Fruit fly (Drosophila melanogaster): ENCODE results near the gene Hgsnat.

The Hgsnat gene

DNA sequence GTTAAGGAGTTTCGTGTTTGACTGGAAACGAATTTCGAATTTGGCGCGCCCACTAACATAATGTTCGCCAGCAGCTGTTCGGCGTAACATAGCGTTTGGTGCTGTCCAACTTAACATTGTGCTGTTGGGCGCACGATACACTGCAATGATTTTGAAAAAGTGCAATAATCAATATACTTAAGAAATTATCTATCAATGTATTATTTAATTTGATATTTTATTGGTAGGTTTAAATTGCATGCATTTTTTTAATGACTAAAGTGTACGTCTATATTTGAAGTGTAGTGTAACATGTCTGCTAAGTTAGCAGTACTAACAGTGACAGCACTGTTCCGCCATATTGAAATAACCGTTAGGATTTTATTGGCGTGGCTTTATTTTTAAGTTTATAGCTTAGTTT is 12.0 kb upstream of the Hgsnat start, which contains the start of gene CG6927 (continued):
- TF ChIP-seq net (GFP tag; optimal IDR thresholded peaks at IDR 0.05) (peak; percentile 43), Lpt (GFP tag; optimal IDR thresholded peaks at IDR 0.05) (peak; percentile 59), CG6808 (GFP tag; optimal IDR thresholded peaks at IDR 0.05) (peak; percentile 16), fd59A (GFP tag; optimal IDR thresholded peaks at IDR 0.05) (peak; percentile 44), OdsH (GFP tag; optimal IDR thresholded peaks at IDR 0.05) (peak; percentile 76), Eip93F (GFP tag; optimal IDR thresholded peaks at IDR 0.05) (peak; percentile 54), CG6163 (GFP tag; IDR thresholded peaks at IDR 0.05) (peak; percentile 97), CG7368 (GFP tag; optimal IDR thresholded peaks at IDR 0.05) (peak; percentile 57), CG10631 (GFP tag; optimal IDR thresholded peaks at IDR 0.05) (peak; percentile 80), esn (GFP tag; optimal IDR thresholded peaks at IDR 0.05) (peak; percentile 63), Blimp-1 (GFP tag; optimal IDR thresholded peaks at IDR 0.05) (peak; percentile 35), dac (GFP tag; optimal IDR thresholded peaks at IDR 0.05) (peak; percentile 19), CG9139 (GFP tag; optimal IDR thresholded peaks at IDR 0.05) (no peak)

DNA sequence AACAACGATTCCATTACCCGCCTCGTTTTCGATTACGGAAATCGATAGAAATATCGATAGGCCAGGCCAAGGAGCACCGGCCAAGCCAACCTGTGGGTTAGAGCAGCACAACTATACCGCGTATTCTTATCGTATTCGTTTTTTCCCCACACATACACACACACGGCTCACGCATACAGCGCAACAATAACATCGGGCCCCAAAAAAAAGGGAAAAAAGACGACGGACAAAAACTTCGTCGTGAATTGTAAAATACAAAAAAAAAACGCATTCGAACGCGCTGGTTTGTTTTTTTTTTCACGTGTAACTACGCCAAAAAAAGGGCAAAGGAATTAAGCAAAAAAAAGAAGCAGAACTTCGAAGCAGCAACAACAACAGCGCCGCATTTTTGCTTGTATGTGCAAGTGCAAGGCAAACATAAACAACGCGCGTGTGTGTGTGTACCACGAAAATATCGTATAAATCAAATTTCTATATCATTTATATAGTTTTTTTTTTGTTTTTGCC is 9.6 kb upstream of the Hgsnat start, which contains the start of gene CG32772:
CG32772 (plus strand) TSS at position 177 of the 507 bp plus-strand sequence.
- TF ChIP-seq dsx (GFP tag; optimal IDR thresholded peaks at IDR 0.05; ENCODE audit: poor library complexity, severe bottlenecking) (peak; percentile 95), cyc (GFP tag; optimal IDR thresholded peaks at IDR 0.05) (peak; percentile 82), salr (GFP tag; optimal IDR thresholded peaks at IDR 0.05) (peak; percentile 97 to 99), eg (GFP tag; IDR thresholded peaks at IDR 0.05) (peak; percentile 99), Lpt (GFP tag; optimal IDR thresholded peaks at IDR 0.05) (peak; percentile 98), Ets21C (GFP tag; optimal IDR thresholded peaks at IDR 0.05) (peak; percentile 20), OdsH (GFP tag; optimal IDR thresholded peaks at IDR 0.05) (peak; percentile 91), CG10631 (GFP tag; optimal IDR thresholded peaks at IDR 0.05) (peak; percentile 96), CG10669 (GFP tag; optimal IDR thresholded peaks at IDR 0.05) (peak; percentile 99), Blimp-1 (GFP tag; optimal IDR thresholded peaks at IDR 0.05) (peak; percentile 88), pdm3 (GFP tag; optimal IDR thresholded peaks at IDR 0.05) (peak; percentile 97), Sox102F (GFP tag; optimal IDR thresholded peaks at IDR 0.05) (peak; percentile 97), CG8119 (GFP tag; IDR thresholded peaks at IDR 0.05) (peak; percentile 97), CG16779 (tag; optimal IDR thresholded peaks at IDR 0.05) (peak; percentile 99), Hr38 (GFP tag; optimal IDR thresholded peaks at IDR 0.05) (peak; percentile 48), CG15336 (GFP tag; IDR thresholded peaks at IDR 0.05) (peak; percentile 95), Met (GFP tag; optimal IDR thresholded peaks at IDR 0.05) (peak; percentile 87), CG3032 (tag; optimal IDR thresholded peaks at IDR 0.05) (peak; percentile 97), svp (GFP tag) (peak; percentile 87), CG3919 (GFP tag; optimal IDR thresholded peaks at IDR 0.05) (peak; percentile 97), Sox15 (GFP tag; optimal IDR thresholded peaks at IDR 0.05) (peak; percentile 54), Eip93F (GFP tag; optimal IDR thresholded peaks at IDR 0.05) (peak; percentile 96), dac (GFP tag; optimal IDR thresholded peaks at IDR 0.05) (peak; percentile 99), CG7368 (GFP tag; optimal IDR thresholded peaks at IDR 0.05) (peak; percentile 99), CG11762 (GFP tag; optimal IDR thresholded peaks at IDR 0.05; ENCODE audit: insufficient read depth) (peak; percentile 96), achi (GFP tag; optimal IDR thresholded peaks at IDR 0.05) (peak; percentile 95), CG6792 (GFP tag; optimal IDR thresholded peaks at IDR 0.05) (peak; percentile 94), CG1621 (tag; optimal IDR thresholded peaks at IDR 0.05) (peak; percentile 99), esn (GFP tag; optimal IDR thresholded peaks at IDR 0.05) (peak; percentile 91), Smox (GFP tag; optimal IDR thresholded peaks at IDR 0.05) (peak; percentile 87), CG6276 (GFP tag; optimal IDR thresholded peaks at IDR 0.05) (peak; percentile 99), CG6163 (GFP tag; IDR thresholded peaks at IDR 0.05) (peak; percentile 99), fd85E (GFP tag; optimal IDR thresholded peaks at IDR 0.05) (peak; percentile 93), Eip78C (GFP tag) (peak; percentile 99), CG32006 (GFP tag; optimal IDR thresholded peaks at IDR 0.05) (peak; percentile 89), CG9139 (GFP tag; optimal IDR thresholded peaks at IDR 0.05) (peak; percentile 100), ss (GFP tag; optimal IDR thresholded peaks at IDR 0.05) (peak; percentile 100), Gug (GFP tag; IDR thresholded peaks at IDR 0.05) (peak; percentile 92), topi (GFP tag; optimal IDR thresholded peaks at IDR 0.05) (peak; percentile 94), CG8632 (GFP tag; optimal IDR thresholded peaks at IDR 0.05) (peak; percentile 99), Hr4 (GFP tag; optimal IDR thresholded peaks at IDR 0.05) (peak; percentile 79), spab (GFP tag; optimal IDR thresholded peaks at IDR 0.05) (peak; percentile 99), CG34406 (GFP tag; optimal IDR thresholded peaks at IDR 0.05) (peak; percentile 99), CG4318 (GFP tag; optimal IDR thresholded peaks at IDR 0.05) (peak; percentile 74), net (GFP tag; optimal IDR thresholded peaks at IDR 0.05) (peak; percentile 99)

All from whole organism, prepupa.